Fruit fly (Drosophila melanogaster): ENCODE measurements around the gene eag.

Gene eag

dm6 chrX:14953896-14954295, 1.4 kb upstream of the eag start (continued):
- no peak for TF ChIP-seq disco-r (GFP tag; optimal IDR thresholded peaks at IDR 0.05)
- no peak for TF ChIP-seq CG17802 (tag; optimal IDR thresholded peaks at IDR 0.05)
- no peak for TF ChIP-seq CG4820 (GFP tag; optimal IDR thresholded peaks at IDR 0.05)
- TF ChIP-seq dysf (GFP tag; IDR thresholded peaks at IDR 0.05): no peak
- TF ChIP-seq CG4617 (GFP tag; optimal IDR thresholded peaks at IDR 0.05; ENCODE audit: borderline replicate concordance): no peak
- TF ChIP-seq CG11398 (GFP tag; optimal IDR thresholded peaks at IDR 0.05): no peak
- no peak for TF ChIP-seq CG3281 (GFP tag; optimal IDR thresholded peaks at IDR 0.05)
- peak; percentile 13 for TF ChIP-seq sens (GFP tag)
- TF ChIP-seq Ssrp (tag; optimal IDR thresholded peaks at IDR 0.05): peak; percentile 7
- no peak for TF ChIP-seq tna (GFP tag; IDR thresholded peaks at IDR 0.05; ENCODE audit: partially characterized antibody)
- no peak for TF ChIP-seq CG14014 (GFP tag; IDR thresholded peaks at IDR 0.05)
- TF ChIP-seq run (tag; optimal IDR thresholded peaks at IDR 0.05): no peak
- TF ChIP-seq fd96Cb (tag; optimal IDR thresholded peaks at IDR 0.05): no peak
- TF ChIP-seq gt (GFP tag; IDR thresholded peaks at IDR 0.05): no peak
- peak; percentile 22 for TF ChIP-seq Chrac-16 (GFP tag; optimal IDR thresholded peaks at IDR 0.05)
- no peak for TF ChIP-seq CG14441 (GFP tag; IDR thresholded peaks at IDR 0.05)
- TF ChIP-seq GATAe (GFP tag; conservative IDR thresholded peaks at IDR 0.05): no peak
- TF ChIP-seq CG33557 (GFP tag; optimal IDR thresholded peaks at IDR 0.05): no peak
- TF ChIP-seq schlank (tag; optimal IDR thresholded peaks at IDR 0.05): no peak
- no peak for TF ChIP-seq pan (optimal IDR thresholded peaks at IDR 0.05)
- TF ChIP-seq pan (GFP tag; optimal IDR thresholded peaks at IDR 0.05 in 1 of 2, IDR thresholded peaks at IDR 0.05 in 1 of 2): peak in 1 of 2 experiments; percentile 7
- no peak for TF ChIP-seq Hr78 (GFP tag; optimal IDR thresholded peaks at IDR 0.05)
- TF ChIP-seq CG11456 (GFP tag; IDR thresholded peaks at IDR 0.05): peak; percentile 70; the same call in 1 of the 3 replicates
- TF ChIP-seq dm (GFP tag; optimal IDR thresholded peaks at IDR 0.05): no peak
- no peak for TF ChIP-seq br (optimal IDR thresholded peaks at IDR 0.05)
- TF ChIP-seq CG13775 (GFP tag; optimal IDR thresholded peaks at IDR 0.05): no peak
- peak; percentile 37 for TF ChIP-seq nmo (GFP tag; optimal IDR thresholded peaks at IDR 0.05)
- no peak for TF ChIP-seq Atf-2 (GFP tag; optimal IDR thresholded peaks at IDR 0.05)
- peak; percentile 40 for TF ChIP-seq pita (GFP tag; optimal IDR thresholded peaks at IDR 0.05)
- TF ChIP-seq CG3407 (GFP tag; optimal IDR thresholded peaks at IDR 0.05): no peak
- TF ChIP-seq gfzf (GFP tag; optimal IDR thresholded peaks at IDR 0.05): no peak
- peak; percentile 68 for TF ChIP-seq Bgb (GFP tag; IDR thresholded peaks at IDR 0.05; ENCODE audit: partially characterized antibody)
- no peak for TF ChIP-seq Kr (GFP tag; optimal IDR thresholded peaks at IDR 0.05)
- no peak for TF ChIP-seq CG2202 (tag; optimal IDR thresholded peaks at IDR 0.05)
- TF ChIP-seq MBD-R2 (GFP tag; IDR thresholded peaks at IDR 0.05): no peak
- TF ChIP-seq gro (GFP tag; optimal IDR thresholded peaks at IDR 0.05): no peak
- no peak for TF ChIP-seq HLH54F (GFP tag; optimal IDR thresholded peaks at IDR 0.05)
- no peak for TF ChIP-seq luna (GFP tag; optimal IDR thresholded peaks at IDR 0.05)
- TF ChIP-seq ken (GFP tag; IDR thresholded peaks at IDR 0.05): no peak
- TF ChIP-seq CG15479 (GFP tag; optimal IDR thresholded peaks at IDR 0.05): no peak
- TF ChIP-seq CG3065 (GFP tag; optimal IDR thresholded peaks at IDR 0.05): no peak
- TF ChIP-seq gem (tag; optimal IDR thresholded peaks at IDR 0.05): peak; percentile 45
- no peak for TF ChIP-seq CkIIα-i1 (GFP tag; IDR thresholded peaks at IDR 0.05)
- TF ChIP-seq gsb (GFP tag; IDR thresholded peaks at IDR 0.05): no peak
- TF ChIP-seq CG17361 (GFP tag; IDR thresholded peaks at IDR 0.05): peak; percentile 43; the same call in 1 of the 3 replicates
- no peak for TF ChIP-seq pum (GFP tag; optimal IDR thresholded peaks at IDR 0.05)
- TF ChIP-seq ftz-f1 (GFP tag; optimal IDR thresholded peaks at IDR 0.05): no peak
- TF ChIP-seq CG3726 (GFP tag; IDR thresholded peaks at IDR 0.05): no peak
- peak; percentile 44 for TF ChIP-seq Meics (GFP tag; optimal IDR thresholded peaks at IDR 0.05)
- no peak for TF ChIP-seq CG7372 (GFP tag; IDR thresholded peaks at IDR 0.05)
- TF ChIP-seq prd (optimal IDR thresholded peaks at IDR 0.05): no peak
- peak; percentile 18; the same call in 1 of the 3 replicates for TF ChIP-seq prd (GFP tag; IDR thresholded peaks at IDR 0.05)
- TF ChIP-seq CG18764 (GFP tag; optimal IDR thresholded peaks at IDR 0.05): no peak
